Worm (Caenorhabditis elegans) whole organism, early embryonic: ENCODE results near the gene T16G12.10.

Experiments
- B0310.2 ChIP-seq: sonication (generic microtip); optimal IDR thresholded peaks from 2 replicates; lab custom pipeline; 2016; ENCODE audit warnings: mild to moderate bottlenecking, missing genetic modification characterization, missing compliant biosample characterization
- tra-4 ChIP-seq: sonication (generic microtip); optimal IDR thresholded peaks from 2 replicates; lab custom pipeline; 2017; ENCODE audit warnings: missing genetic modification characterization, missing compliant biosample characterization

DNA sequence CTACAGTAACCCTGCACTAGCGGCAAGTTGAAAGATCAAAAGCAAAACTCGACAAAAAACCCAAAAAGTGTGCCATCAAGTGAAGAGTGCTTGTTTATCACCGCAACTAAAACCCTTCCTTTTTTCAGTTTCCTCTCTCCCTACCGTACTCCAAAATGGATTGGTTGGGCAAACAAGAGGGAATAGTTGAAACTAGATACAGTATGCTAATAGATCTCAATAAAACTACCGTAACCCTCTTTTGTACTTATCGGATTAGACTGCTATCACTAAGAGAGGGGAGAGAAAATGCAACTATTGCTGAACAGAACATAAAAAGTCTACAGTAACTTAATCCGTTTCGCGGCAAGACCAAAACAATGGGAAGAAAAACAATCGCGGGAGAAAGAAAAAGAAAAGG is 39.4 kb upstream of the T16G12.10 start:
- TF ChIP-seq B0310.2 (no peak), tra-4 (tag; lab: Kevin White, UChicago) (no peak)
